Fruit fly (Drosophila melanogaster): ENCODE measurements around the gene CG12054.

dm6 chr3R:31251130-31251770 is 30.7 kb downstream of the CG12054 start:
- TF ChIP-seq D1 (tag; optimal IDR thresholded peaks at IDR 0.05) (no peak), CG32121 (GFP tag; IDR thresholded peaks at IDR 0.05) (peak; percentile 82), CG17806 (tag; optimal IDR thresholded peaks at IDR 0.05) (no peak), Ets98B (GFP tag; IDR thresholded peaks at IDR 0.05) (peak; percentile 81), CG34367 (tag; optimal IDR thresholded peaks at IDR 0.05) (peak; percentile 4)
